Worm (Caenorhabditis elegans) whole organism, L4 larva: Measurements from ENCODE around the gene srj-9.

Experiments used
- D1046.2 ChIP-seq: fragments of 200-800 bp; sonication (Bioruptor generic); IDR thresholded peaks from 2 replicates; pipeline ENCODE4 v1.3.6; 2022; ENCODE audit warnings: missing genetic modification characterization, missing compliant biosample characterization
- F26F4.8 ChIP-seq: fragments of 200-800 bp; sonication (Bioruptor generic); conservative IDR thresholded peaks from 2 replicates; pipeline ENCODE4 v1.3.6; 2022; ENCODE audit warnings: missing genetic modification characterization, missing compliant biosample characterization
- F37D6.2 ChIP-seq: sonication (generic microtip); optimal IDR thresholded peaks from 2 replicates; lab custom pipeline; 2016; ENCODE audit warnings: mild to moderate bottlenecking, missing genetic modification characterization, missing compliant biosample characterization
- F44E2.7 ChIP-seq: fragments of 200-800 bp; sonication (Bioruptor generic); IDR thresholded peaks from 2 replicates; pipeline ENCODE4 v2.1.2; 2022; ENCODE audit warnings: missing genetic modification characterization, missing compliant biosample characterization
- F49E8.2 ChIP-seq: sonication (generic microtip); optimal IDR thresholded peaks from 2 replicates; lab custom pipeline; 2016; ENCODE audit warnings: missing compliant biosample characterization, mild to moderate bottlenecking, missing genetic modification characterization, borderline replicate concordance
- Y48G9A.11 ChIP-seq: fragments of 200-800 bp; sonication (Bioruptor generic); IDR thresholded peaks from 2 replicates; pipeline ENCODE4 v1.3.6; 2022; ENCODE audit warnings: missing genetic modification reagents, missing genetic modification characterization, missing compliant biosample characterization
- Y5F2A.4 ChIP-seq: fragments of 200-800 bp; sonication (Bioruptor generic); optimal IDR thresholded peaks from 2 replicates; lab custom pipeline; 2018; ENCODE audit warnings: mild to moderate bottlenecking, missing genetic modification characterization, missing compliant biosample characterization
- aha-1 ChIP-seq: fragments of 150-350 bp; peaks from one replicate; lab custom pipeline; 2014; ENCODE audit warnings: missing biosample characterization, missing genetic modification characterization
- ama-1 ChIP-seq: fragments of 150-350 bp; optimal IDR thresholded peaks from 2 replicates; lab custom pipeline; 2014; ENCODE audit warnings: inconsistent platforms, mixed read lengths
- attf-4 ChIP-seq: sonication (generic microtip); optimal IDR thresholded peaks from 3 replicates; lab custom pipeline; 2017; ENCODE audit warnings: missing biosample characterization, missing genetic modification characterization
- ceh-28 ChIP-seq: fragments of 150-350 bp; optimal IDR thresholded peaks from 2 replicates; lab custom pipeline; 2014; ENCODE audit warnings: missing biosample characterization, missing genetic modification reagents, missing genetic modification characterization
- ceh-32 ChIP-seq: sonication (generic microtip); optimal IDR thresholded peaks from 2 replicates; lab custom pipeline; 2016; ENCODE audit warnings: mild to moderate bottlenecking, missing genetic modification characterization, missing compliant biosample characterization; ENCODE audit not compliant: poor library complexity
- ceh-44 ChIP-seq: fragments of 200-800 bp; sonication (Bioruptor generic); IDR thresholded peaks from 2 replicates; pipeline ENCODE4 v1.3.6; 2022; ENCODE audit warnings: missing genetic modification reagents, missing genetic modification characterization, missing compliant biosample characterization
- ceh-62 ChIP-seq: sonication (generic microtip); optimal IDR thresholded peaks from 2 replicates; lab custom pipeline; 2017; ENCODE audit warnings: missing biosample characterization, missing genetic modification characterization
- ctbp-1 ChIP-seq: fragments of 200-800 bp; sonication (Bioruptor generic); IDR thresholded peaks from 2 replicates; pipeline ENCODE4 v1.3.6; 2022; ENCODE audit warnings: missing genetic modification reagents, missing genetic modification characterization, missing compliant biosample characterization
- daf-12 ChIP-seq: fragments of 150-350 bp; optimal IDR thresholded peaks from 2 replicates; lab custom pipeline; 2014; ENCODE audit warnings: missing biosample characterization, missing genetic modification reagents, missing genetic modification characterization
- dmd-9 ChIP-seq: fragments of 200-800 bp; sonication (Bioruptor generic); IDR thresholded peaks from 2 replicates; pipeline ENCODE4 v1.3.6; 2022; ENCODE audit warnings: missing genetic modification reagents, missing genetic modification characterization, missing compliant biosample characterization
- egl-43 ChIP-seq: fragments of 200-800 bp; sonication (Bioruptor generic); IDR thresholded peaks from 2 replicates; pipeline ENCODE4 v1.3.6; 2022; ENCODE audit warnings: missing genetic modification reagents, missing genetic modification characterization, missing compliant biosample characterization
- fkh-10 ChIP-seq: fragments of 150-350 bp; optimal IDR thresholded peaks from 2 replicates; lab custom pipeline; 2014; ENCODE audit warnings: missing biosample characterization, missing genetic modification reagents, missing genetic modification characterization
- gei-8 ChIP-seq: fragments of 200-800 bp; sonication (Bioruptor generic); optimal IDR thresholded peaks from 2 replicates; lab custom pipeline; 2018; ENCODE audit warnings: mild to moderate bottlenecking, missing genetic modification characterization, missing compliant biosample characterization
- lin-39 ChIP-seq: fragments of 150-350 bp; optimal IDR thresholded peaks from 2 replicates; lab custom pipeline; 2014; ENCODE audit warnings: missing biosample characterization, missing genetic modification reagents, missing genetic modification characterization
- lir-3 ChIP-seq: sonication (generic microtip); optimal IDR thresholded peaks from 2 replicates; lab custom pipeline; 2016; ENCODE audit warnings: mild to moderate bottlenecking, missing genetic modification characterization, missing compliant biosample characterization
- lsy-2 ChIP-seq, 2 experiments: fragments of 150-350 bp in 1 of 2; sonication (generic microtip) in 1 of 2; optimal IDR thresholded peaks; 2 replicates each; lab custom pipeline; 2014 to 2017; ENCODE audit warnings: missing biosample characterization in 2 of 2, missing genetic modification characterization in 2 of 2
- mep-1 ChIP-seq: fragments of 150-350 bp; sonication (generic microtip); optimal IDR thresholded peaks from 3 replicates; lab custom pipeline; 2014; ENCODE audit warnings: missing biosample characterization, missing genetic modification characterization
- mes-2 ChIP-seq: sonication (generic microtip); optimal IDR thresholded peaks from 2 replicates; lab custom pipeline; 2016; ENCODE audit warnings: missing genotype, mild to moderate bottlenecking, missing genetic modification characterization, missing compliant biosample characterization; ENCODE audit not compliant: poor library complexity, severe bottlenecking
- mxl-3 ChIP-seq: fragments of 200-800 bp; sonication (Bioruptor generic); optimal IDR thresholded peaks from 2 replicates; lab custom pipeline; 2018; ENCODE audit warnings: mild to moderate bottlenecking, missing genetic modification characterization, missing compliant biosample characterization
- nhr-6 ChIP-seq: fragments of 150-350 bp; optimal IDR thresholded peaks from 2 replicates; lab custom pipeline; 2014; ENCODE audit warnings: missing biosample characterization, missing genetic modification characterization
- pqm-1 ChIP-seq: sonication (generic microtip); optimal IDR thresholded peaks from 2 replicates; lab custom pipeline; 2017; ENCODE audit warnings: missing biosample characterization, missing genetic modification characterization
- sdz-12 ChIP-seq: fragments of 200-800 bp; sonication (Bioruptor generic); optimal IDR thresholded peaks from 2 replicates; lab custom pipeline; 2018; ENCODE audit warnings: mild to moderate bottlenecking, missing genetic modification characterization, missing compliant biosample characterization
- skn-1 ChIP-seq: fragments of 150-350 bp; optimal IDR thresholded peaks from 2 replicates; lab custom pipeline; 2014; ENCODE audit warnings: missing biosample characterization, missing genetic modification characterization
- snpc-1.2 ChIP-seq: fragments of 200-800 bp; sonication (Bioruptor generic); IDR thresholded peaks from 2 replicates; pipeline ENCODE4 v1.3.6; 2022; ENCODE audit warnings: missing genetic modification reagents, missing genetic modification characterization, missing compliant biosample characterization
- spr-1 ChIP-seq: sonication (generic microtip); optimal IDR thresholded peaks from 2 replicates; lab custom pipeline; 2016; ENCODE audit warnings: mild to moderate bottlenecking, missing genetic modification characterization, missing compliant biosample characterization
- unc-62 ChIP-seq, 3 experiments: fragments of 150-350 bp in 1 of 3; sonication (generic microtip); optimal IDR thresholded peaks in 2 of 3; peaks in 1 of 3; 1 replicate in 1 of 3; 2 replicates in 2 of 3; lab custom pipeline; 2014 to 2017; ENCODE audit warnings: missing biosample characterization in 3 of 3, missing genetic modification characterization in 3 of 3, missing genetic modification reagents in 3 of 3, missing genotype in 1 of 3
- zag-1 ChIP-seq: fragments of 150-350 bp; optimal IDR thresholded peaks from 2 replicates; lab custom pipeline; 2014; ENCODE audit warnings: missing biosample characterization, missing genetic modification characterization

The srj-9 gene

DNA sequence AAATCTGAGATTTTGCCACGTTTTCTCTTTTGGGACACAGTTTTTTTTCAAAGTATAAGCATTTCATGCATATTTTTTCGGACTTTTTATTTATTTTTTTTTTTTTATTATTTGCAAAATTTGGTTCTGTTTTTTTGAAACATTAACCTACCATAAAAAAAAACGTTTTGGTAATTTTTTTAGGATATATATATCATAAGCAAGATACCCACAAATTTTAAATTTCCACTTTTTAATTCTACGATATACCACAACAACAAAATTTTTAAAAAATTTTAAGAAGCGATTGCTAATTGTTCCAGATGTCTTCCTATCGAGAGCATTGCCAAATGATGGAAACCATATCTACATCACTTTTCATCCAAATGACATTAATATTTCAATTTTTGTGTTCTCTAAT is 3.0 kb upstream of the srj-9 start, which contains the start of gene srab-20:
TSS of gene srab-20 (plus strand) at position 301 of the 400 bp plus-strand sequence.
- TF ChIP-seq ama-1 (lab: Kevin White, UChicago), result no peak
- no peak for TF ChIP-seq Y5F2A.4 (GFP tag; lab: Kevin White, UChicago)
- no peak for TF ChIP-seq lir-3 (tag; lab: Kevin White, UChicago)
- no peak for TF ChIP-seq dmd-9 (GFP tag; lab: Robert Waterston, UW)
- no peak for TF ChIP-seq spr-1 (tag; lab: Kevin White, UChicago)
- TF ChIP-seq F37D6.2 (tag; lab: Kevin White, UChicago), result no peak
- no peak for TF ChIP-seq pqm-1 (tag; lab: Kevin White, UChicago)
- TF ChIP-seq fkh-10 (GFP tag; lab: Kevin White, UChicago), result no peak
- no peak for TF ChIP-seq unc-62 (GFP tag; optimal IDR thresholded peaks at IDR 0.05 in 1 of 2; lab: Kevin White, UChicago)
- no peak for TF ChIP-seq unc-62 (tag; optimal IDR thresholded peaks at IDR 0.05; lab: Kevin White, UChicago)

DNA sequence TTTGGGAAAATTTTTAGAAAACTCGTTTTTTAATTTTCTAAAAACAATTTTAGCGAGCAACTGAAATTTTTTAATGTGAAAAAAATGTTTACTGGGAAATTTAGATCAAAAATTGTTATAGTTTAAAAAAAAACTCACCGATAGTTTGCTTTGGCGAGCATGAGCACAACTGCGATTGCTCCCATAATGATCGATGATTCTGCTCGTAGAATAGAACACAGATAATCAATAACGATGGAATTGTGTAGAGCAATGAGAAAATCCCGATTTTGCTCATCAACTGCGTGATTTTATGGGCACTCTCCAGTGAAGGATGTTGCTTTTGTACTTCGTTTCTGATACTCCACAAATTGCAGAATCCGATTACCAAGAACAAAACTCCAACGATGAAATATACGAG is 10.9 kb downstream of the srj-9 start:
- TF ChIP-seq aha-1 (tag; lab: Kevin White, UChicago) (peak; percentile 81), ceh-62 (tag; lab: Kevin White, UChicago) (no peak)

DNA sequence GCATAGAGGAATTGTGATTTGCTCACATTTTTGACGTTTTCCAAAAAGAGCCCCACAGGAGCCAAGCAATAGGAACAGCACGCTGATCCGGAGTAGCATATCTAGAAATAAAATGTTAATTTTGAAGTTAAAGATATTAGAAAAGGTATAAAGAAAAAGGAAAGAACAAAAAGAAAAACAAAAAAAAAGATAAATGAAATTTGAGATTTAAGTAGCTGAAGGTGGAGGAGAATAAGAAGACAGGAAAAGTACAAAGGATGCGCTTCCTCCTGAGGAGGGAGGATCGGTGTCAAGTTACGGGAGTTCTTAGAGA is 13.0 kb downstream of the srj-9 start, which contains the start of gene cfz-2:
TSS of gene cfz-2 (minus strand) at position 101 of the 313 bp plus-strand sequence.
- TF ChIP-seq daf-12 (tag; lab: Kevin White, UChicago) (no peak), lsy-2 (tag; optimal IDR thresholded peaks at IDR 0.05; lab: Kevin White, UChicago) (no peak), gei-8 (GFP tag; lab: Kevin White, UChicago) (no peak), F44E2.7 (GFP tag; lab: Robert Waterston, UW) (no peak), ceh-44 (GFP tag; lab: Robert Waterston, UW) (no peak), mxl-3 (GFP tag; lab: Kevin White, UChicago) (no peak), attf-4 (tag; lab: Kevin White, UChicago) (no peak), F49E8.2 (tag; lab: Kevin White, UChicago) (no peak), sdz-12 (GFP tag; lab: Kevin White, UChicago) (no peak), ctbp-1 (no peak), dmd-9 (GFP tag; lab: Robert Waterston, UW) (no peak), zag-1 (tag; lab: Kevin White, UChicago) (no peak), D1046.2 (GFP tag; lab: Robert Waterston, UW) (no peak), skn-1 (tag; lab: Kevin White, UChicago) (no peak), F37D6.2 (tag; lab: Kevin White, UChicago) (no peak), snpc-1.2 (GFP tag; lab: Robert Waterston, UW) (no peak), egl-43 (GFP tag; lab: Robert Waterston, UW) (no peak), fkh-10 (GFP tag; lab: Kevin White, UChicago) (no peak)

DNA sequence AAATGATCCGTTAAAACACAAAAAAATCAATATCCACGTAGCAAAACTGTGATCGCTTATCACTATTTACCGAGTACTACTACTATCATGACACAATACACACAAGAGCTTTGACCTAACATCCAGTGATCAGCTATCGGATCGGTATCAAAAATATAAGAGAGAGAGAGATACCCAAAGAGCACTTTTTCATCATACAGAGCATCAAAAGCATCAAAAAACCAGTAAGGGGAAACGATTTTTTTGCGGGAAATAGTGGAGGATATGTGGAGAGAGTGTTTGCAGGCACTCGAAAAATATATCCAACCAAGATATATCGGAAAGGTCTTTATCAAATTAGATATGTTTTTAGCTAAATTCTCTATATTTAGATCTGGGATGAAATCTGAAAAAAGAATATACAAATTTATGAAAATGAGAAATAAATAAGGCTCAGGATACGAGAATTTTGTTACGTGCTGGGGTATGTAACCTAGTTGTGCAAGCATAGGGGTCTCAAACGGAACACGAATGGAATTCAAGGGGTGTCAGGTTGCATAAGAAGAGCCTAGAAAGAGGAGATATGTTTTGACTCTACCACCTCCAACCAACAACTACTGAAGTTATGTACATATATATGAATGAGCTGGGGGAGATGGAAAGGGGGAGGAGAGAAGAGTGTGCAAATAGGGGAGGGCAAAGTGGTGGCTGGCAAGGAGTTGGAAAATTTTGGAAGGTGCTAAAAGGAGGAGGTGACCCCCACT is 13.5 kb downstream of the srj-9 start:
- TF ChIP-seq ceh-32, result no peak
- no peak for TF ChIP-seq ceh-28 (tag; lab: Kevin White, UChicago)
- peak in 1 of 2 experiments; percentile 83 for TF ChIP-seq unc-62 (GFP tag; optimal IDR thresholded peaks at IDR 0.05 in 1 of 2; lab: Kevin White, UChicago)
- TF ChIP-seq unc-62 (tag; optimal IDR thresholded peaks at IDR 0.05; lab: Kevin White, UChicago), result no peak

DNA sequence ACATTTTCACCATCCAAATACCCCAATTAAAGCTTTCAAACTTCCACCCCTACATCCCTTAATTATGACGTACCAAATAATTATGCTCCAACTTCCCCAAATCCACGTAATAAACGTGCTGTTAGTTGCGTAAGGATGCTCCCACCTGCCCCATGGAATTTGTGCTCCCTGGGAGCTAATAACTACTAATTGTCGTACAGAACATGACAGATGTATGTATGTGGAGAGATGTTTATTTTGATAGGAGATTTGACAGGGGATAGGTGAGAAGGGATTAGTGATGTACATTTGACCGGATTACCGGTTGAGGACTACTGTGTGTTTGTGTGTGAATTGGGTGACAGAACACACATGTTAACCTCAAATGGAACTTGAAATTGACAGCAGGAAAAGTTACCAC is 18.1 kb downstream of the srj-9 start:
- TF ChIP-seq ctbp-1 (no peak), F26F4.8 (GFP tag; lab: Robert Waterston, UW) (no peak), nhr-6 (no peak), fkh-10 (GFP tag; lab: Kevin White, UChicago) (no peak), lin-39 (tag; lab: Kevin White, UChicago) (no peak), Y48G9A.11 (GFP tag; lab: Robert Waterston, UW) (no peak), mep-1 (tag; lab: Kevin White, UChicago) (no peak), mes-2 (no peak)
